Worm (Caenorhabditis elegans) whole organism, L3 larva: Measurements from ENCODE around the gene D1086.1.

ENCODE experiments used
- R02D3.7 ChIP-seq: fragments of 150-350 bp; optimal IDR thresholded peaks from 2 replicates; lab custom pipeline; 2014; ENCODE audit warnings: missing biosample characterization, missing genetic modification characterization
- ZK546.5 ChIP-seq: sonication (generic microtip); optimal IDR thresholded peaks from 2 replicates; lab custom pipeline; 2017; ENCODE audit warnings: missing biosample characterization, missing genetic modification characterization
- ama-1 ChIP-seq: fragments of 150-350 bp; optimal IDR thresholded peaks from 2 replicates; lab custom pipeline; 2018
- ceh-82 ChIP-seq: fragments of 150-350 bp; optimal IDR thresholded peaks from 2 replicates; lab custom pipeline; 2014; ENCODE audit warnings: missing biosample characterization, missing genetic modification characterization
- ceh-9 ChIP-seq: sonication (generic microtip); optimal IDR thresholded peaks from 2 replicates; lab custom pipeline; 2018; ENCODE audit warnings: missing biosample characterization, missing genetic modification characterization
- daf-12 ChIP-seq: fragments of 150-350 bp; optimal IDR thresholded peaks from 2 replicates; lab custom pipeline; 2014; ENCODE audit warnings: missing biosample characterization, missing genetic modification reagents, missing genetic modification characterization
- egl-5 ChIP-seq: fragments of 150-350 bp; optimal IDR thresholded peaks from 2 replicates; lab custom pipeline; 2017; ENCODE audit warnings: missing biosample characterization, missing genetic modification reagents, missing genetic modification characterization, inconsistent platforms
- elt-2 ChIP-seq: sonication (generic microtip); optimal IDR thresholded peaks from 2 replicates; lab custom pipeline; 2016; ENCODE audit warnings: missing genetic modification reagents, mild to moderate bottlenecking, missing genetic modification characterization, missing compliant biosample characterization
- elt-3 ChIP-seq, 3 experiments: fragments of 150-350 bp in 1 of 3; sonication (generic microtip) in 2 of 3; optimal IDR thresholded peaks; 2 replicates in 2 of 3; 4 replicates in 1 of 3; lab custom pipeline; 2014 to 2017; ENCODE audit warnings: missing biosample characterization in 3 of 3, missing genetic modification characterization in 3 of 3
- eor-1 ChIP-seq, 2 experiments: fragments of 150-350 bp; optimal IDR thresholded peaks; 2 replicates each; lab custom pipeline; 2014 to 2018; ENCODE audit warnings: missing biosample characterization in 2 of 2, missing genetic modification characterization in 2 of 2
- fkh-10 ChIP-seq: sonication (generic microtip); optimal IDR thresholded peaks from 2 replicates; lab custom pipeline; 2017; ENCODE audit warnings: missing biosample characterization, missing genetic modification reagents, missing genetic modification characterization
- fkh-2 ChIP-seq: fragments of 150-350 bp; optimal IDR thresholded peaks from 2 replicates; lab custom pipeline; 2014; ENCODE audit warnings: missing biosample characterization, missing genetic modification reagents, missing genetic modification characterization
- lin-15B ChIP-seq: fragments of 150-350 bp; optimal IDR thresholded peaks from 2 replicates; lab custom pipeline; 2014; ENCODE audit warnings: missing biosample characterization, missing genetic modification characterization
- lin-39 ChIP-seq: fragments of 150-350 bp; optimal IDR thresholded peaks from 2 replicates; lab custom pipeline; 2018; ENCODE audit warnings: missing biosample characterization, missing genetic modification reagents, missing genetic modification characterization
- lsy-12 ChIP-seq: sonication (generic microtip); optimal IDR thresholded peaks from 2 replicates; lab custom pipeline; 2016; ENCODE audit warnings: mild to moderate bottlenecking, missing genetic modification characterization, missing compliant biosample characterization
- mdl-1 ChIP-seq: fragments of 150-350 bp; optimal IDR thresholded peaks from 2 replicates; lab custom pipeline; 2014; ENCODE audit warnings: missing biosample characterization, missing genetic modification characterization
- mml-1 ChIP-seq: fragments of 150-350 bp; sonication (generic microtip); optimal IDR thresholded peaks from 3 replicates; lab custom pipeline; 2014; ENCODE audit warnings: missing biosample characterization, missing genetic modification characterization
- nfya-1 ChIP-seq: sonication (generic microtip); optimal IDR thresholded peaks from 2 replicates; lab custom pipeline; 2017; ENCODE audit warnings: missing genetic modification characterization, mild to moderate bottlenecking, missing compliant biosample characterization, antibody characterized with exemption, moderate library complexity; ENCODE audit not compliant: insufficient read depth
- nhr-11 ChIP-seq: fragments of 150-350 bp; optimal IDR thresholded peaks from 2 replicates; lab custom pipeline; 2014; ENCODE audit warnings: missing biosample characterization, missing genetic modification characterization
- nhr-12 ChIP-seq: fragments of 150-350 bp; optimal IDR thresholded peaks from 2 replicates; lab custom pipeline; 2014; ENCODE audit warnings: missing biosample characterization, missing genetic modification characterization
- nhr-237 ChIP-seq: fragments of 150-350 bp; optimal IDR thresholded peaks from 2 replicates; lab custom pipeline; 2014; ENCODE audit warnings: missing biosample characterization, missing genetic modification characterization
- nhr-25 ChIP-seq: sonication (generic microtip); optimal IDR thresholded peaks from 2 replicates; lab custom pipeline; 2017; ENCODE audit warnings: missing biosample characterization, missing genetic modification characterization
- nhr-28 ChIP-seq: fragments of 150-350 bp; optimal IDR thresholded peaks from 2 replicates; lab custom pipeline; 2014; ENCODE audit warnings: missing biosample characterization, missing genetic modification characterization
- nhr-43 ChIP-seq: sonication (generic microtip); optimal IDR thresholded peaks from 2 replicates; lab custom pipeline; 2016; ENCODE audit warnings: mild to moderate bottlenecking, missing genetic modification characterization, missing compliant biosample characterization; ENCODE audit not compliant: poor library complexity, severe bottlenecking
- nhr-67 ChIP-seq: fragments of 150-350 bp; optimal IDR thresholded peaks from 2 replicates; lab custom pipeline; 2014; ENCODE audit warnings: missing biosample characterization, missing genetic modification characterization
- nhr-76 ChIP-seq: fragments of 150-350 bp; sonication (generic microtip); optimal IDR thresholded peaks from 5 replicates; lab custom pipeline; 2014; ENCODE audit warnings: missing biosample characterization, missing genetic modification characterization
- pha-4 ChIP-seq: fragments of 150-350 bp; optimal IDR thresholded peaks from 2 replicates; lab custom pipeline; 2014; ENCODE audit warnings: missing biosample characterization, missing genetic modification reagents, missing genetic modification characterization
- pqm-1 ChIP-seq: fragments of 150-350 bp; optimal IDR thresholded peaks from 2 replicates; lab custom pipeline; 2017; ENCODE audit warnings: missing biosample characterization, missing genetic modification characterization, inconsistent platforms
- snpc-4 ChIP-seq: fragments of 150-350 bp; optimal IDR thresholded peaks from 2 replicates; lab custom pipeline; 2014; ENCODE audit warnings: missing biosample characterization, missing genetic modification characterization
- tbx-2 ChIP-seq: sonication (generic microtip); optimal IDR thresholded peaks from 2 replicates; lab custom pipeline; 2016; ENCODE audit warnings: mild to moderate bottlenecking, missing genetic modification characterization, missing compliant biosample characterization
- unc-39 ChIP-seq: sonication (generic microtip); optimal IDR thresholded peaks from 4 replicates; lab custom pipeline; 2017; ENCODE audit warnings: missing biosample characterization, missing genetic modification characterization
- unc-62 ChIP-seq: fragments of 150-350 bp; sonication (generic microtip); optimal IDR thresholded peaks from 4 replicates; lab custom pipeline; 2014; ENCODE audit warnings: missing biosample characterization, missing genetic modification reagents, missing genetic modification characterization
- ztf-11 ChIP-seq: fragments of 150-350 bp; optimal IDR thresholded peaks from 2 replicates; lab custom pipeline; 2014; ENCODE audit warnings: missing biosample characterization, missing genetic modification characterization
- ztf-4 ChIP-seq: fragments of 150-350 bp; optimal IDR thresholded peaks from 2 replicates; lab custom pipeline; 2014; ENCODE audit warnings: missing biosample characterization, missing genetic modification characterization

Gene D1086.1

ce11 chrV:14083970-14084369, 14.7 kb upstream of the D1086.1 start, which contains the start of gene D1086.7:
TSS of gene D1086.7 (plus strand) at chrV:14084270.
- TF ChIP-seq fkh-2 (tag; lab: Kevin White, UChicago), result no peak
- TF ChIP-seq elt-3 (tag; optimal IDR thresholded peaks at IDR 0.05; lab: Kevin White, UChicago), result no peak
- no peak for TF ChIP-seq nhr-12 (tag; lab: Kevin White, UChicago)
- no peak for TF ChIP-seq nhr-28 (tag; lab: Kevin White, UChicago)
- no peak for TF ChIP-seq fkh-10 (GFP tag; lab: Kevin White, UChicago)
- no peak for TF ChIP-seq mml-1 (tag; lab: Kevin White, UChicago)
- no peak for TF ChIP-seq unc-39 (tag; lab: Kevin White, UChicago)
- TF ChIP-seq ztf-11, result no peak
- no peak for TF ChIP-seq nhr-11
- TF ChIP-seq eor-1 (tag; optimal IDR thresholded peaks at IDR 0.05; lab: Kevin White, UChicago), result no peak
- TF ChIP-seq nhr-237, result no peak
- TF ChIP-seq ceh-9, result no peak
- TF ChIP-seq ZK546.5, result no peak

ce11 chrV:14085589-14085988, 13.1 kb upstream of the D1086.1 start, which contains the start of gene D1086.18:
TSS of gene D1086.18 (plus strand) at chrV:14085889.
- TF ChIP-seq fkh-2 (tag; lab: Kevin White, UChicago) (no peak), nhr-28 (tag; lab: Kevin White, UChicago) (no peak), nhr-76 (no peak), nhr-67 (tag; lab: Kevin White, UChicago) (no peak), tbx-2 (tag; lab: Kevin White, UChicago) (no peak), fkh-10 (GFP tag; lab: Kevin White, UChicago) (no peak), daf-12 (no peak), ama-1 (no peak), ceh-82 (no peak), nhr-11 (no peak), egl-5 (tag; lab: Kevin White, UChicago) (no peak)

DNA sequence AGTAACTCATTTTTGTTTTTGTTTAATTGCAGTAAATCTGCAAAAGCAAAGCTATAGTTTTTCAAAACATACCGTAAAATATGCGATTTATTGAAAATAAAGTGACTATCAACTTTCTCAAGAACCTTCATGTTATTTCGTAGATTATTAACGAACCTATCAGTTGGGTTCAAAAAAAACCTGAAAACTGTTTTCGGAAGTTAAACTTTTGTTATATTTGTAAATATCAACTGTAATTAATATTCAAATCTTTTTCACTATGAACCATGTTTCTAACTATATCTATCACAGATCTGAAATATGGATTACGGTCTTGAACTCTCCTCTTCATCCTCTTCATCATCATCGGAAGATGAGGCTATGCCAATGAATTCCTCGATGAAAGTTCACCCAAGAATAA, 10.6 kb upstream of the D1086.1 start, which contains the start of gene D1086.19:
Gene D1086.19, plus strand, starts transcription at position 301 of the 400 bp plus-strand sequence.
- no peak for TF ChIP-seq fkh-2 (tag; lab: Kevin White, UChicago)
- TF ChIP-seq ztf-11, result no peak
- TF ChIP-seq nhr-67 (tag; lab: Kevin White, UChicago), result no peak
- no peak for TF ChIP-seq fkh-10 (GFP tag; lab: Kevin White, UChicago)
- TF ChIP-seq lsy-12 (tag; lab: Kevin White, UChicago), result no peak
- no peak for TF ChIP-seq elt-2 (tag; lab: Kevin White, UChicago)
- TF ChIP-seq ceh-82, result no peak
- no peak for TF ChIP-seq unc-39 (tag; lab: Kevin White, UChicago)
- TF ChIP-seq nhr-12 (tag; lab: Kevin White, UChicago), result no peak
- no peak for TF ChIP-seq pha-4 (tag; lab: Kevin White, UChicago)
- no peak for TF ChIP-seq unc-62 (GFP tag; lab: Kevin White, UChicago)

DNA sequence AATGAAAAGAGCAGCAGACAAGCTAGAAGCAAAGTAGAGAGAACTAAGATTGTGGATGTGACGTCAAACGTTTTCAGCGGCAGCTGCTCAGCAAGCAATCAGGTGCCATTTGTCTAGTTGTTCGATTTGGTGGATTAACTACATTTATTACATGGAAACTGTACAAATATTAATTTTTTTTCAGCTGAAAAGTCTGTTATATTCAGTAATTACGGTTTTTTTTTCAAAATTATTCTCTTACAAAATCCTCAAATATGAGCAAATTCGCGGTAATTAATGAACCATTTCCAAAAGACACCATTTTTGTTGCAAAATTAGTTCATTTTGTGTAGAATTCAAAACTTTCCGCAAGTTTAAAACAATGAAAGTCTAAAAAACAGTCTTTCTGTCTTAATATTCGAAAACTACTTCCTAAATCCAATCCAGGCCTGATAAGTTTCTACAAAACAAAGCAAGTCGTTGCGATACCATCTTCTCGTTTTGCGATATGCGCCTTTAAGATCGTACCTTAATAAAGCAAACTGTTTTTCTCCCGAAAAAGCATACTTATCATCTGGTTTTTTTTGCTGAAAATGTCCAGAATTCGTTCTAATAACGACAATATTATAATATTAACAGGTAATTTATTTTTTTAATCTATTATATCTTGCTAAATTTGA, 8.2 kb upstream of the D1086.1 start, which contains the start of the genes D1086.5 and him-5:
Gene D1086.5, minus strand, starts transcription at position 51 of the 659 bp plus-strand sequence.
Gene him-5, plus strand, starts transcription at position 118 of the 659 bp plus-strand sequence.
- TF ChIP-seq lin-15B (tag; lab: Kevin White, UChicago) (no peak), ztf-4 (no peak), unc-62 (GFP tag; lab: Kevin White, UChicago) (no peak), egl-5 (tag; lab: Kevin White, UChicago) (no peak), nhr-12 (tag; lab: Kevin White, UChicago) (no peak), pqm-1 (tag; lab: Kevin White, UChicago) (no peak)

DNA sequence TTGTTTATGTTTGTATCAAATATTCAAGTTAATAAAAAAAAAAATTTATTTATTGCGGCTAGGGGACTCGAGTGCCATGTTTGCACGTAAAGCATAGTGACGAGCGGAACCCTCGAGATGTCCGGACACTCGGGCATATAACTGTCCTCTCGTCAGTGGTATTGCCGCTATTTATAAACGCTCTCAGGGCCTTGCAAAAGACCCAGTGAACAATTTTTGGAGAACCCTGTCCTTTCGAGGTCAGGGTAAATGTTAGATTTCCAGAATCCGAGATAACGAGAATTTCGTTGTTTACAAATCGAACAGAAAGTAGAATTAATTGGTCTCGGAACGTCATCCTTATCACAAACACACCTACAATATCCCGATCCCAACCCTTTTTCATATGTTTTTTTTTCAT, 6.3 kb upstream of the D1086.1 start, which contains the start of gene D1086.3:
Gene D1086.3, plus strand, starts transcription at position 390 of the 400 bp plus-strand sequence.
- TF ChIP-seq nfya-1, result peak; percentile 29
- no peak for TF ChIP-seq tbx-2 (tag; lab: Kevin White, UChicago)
- peak; percentile 59 for TF ChIP-seq nhr-43
- TF ChIP-seq snpc-4 (tag; lab: Kevin White, UChicago), result peak; percentile 97
- TF ChIP-seq elt-2 (tag; lab: Kevin White, UChicago), result peak; percentile 12
- TF ChIP-seq fkh-10 (GFP tag; lab: Kevin White, UChicago), result no peak
- TF ChIP-seq nhr-67 (tag; lab: Kevin White, UChicago), result no peak
- TF ChIP-seq lin-39 (tag; lab: Kevin White, UChicago), result no peak
- TF ChIP-seq lin-15B (tag; lab: Kevin White, UChicago), result peak; percentile 8
- peak; percentile 67 for TF ChIP-seq pqm-1 (tag; lab: Kevin White, UChicago)
- no peak for TF ChIP-seq mdl-1 (tag; lab: Kevin White, UChicago)
- peak; percentile 90 for TF ChIP-seq ama-1
- TF ChIP-seq R02D3.7 (tag; lab: Kevin White, UChicago), result peak; percentile 20
- TF ChIP-seq nhr-25 (tag; lab: Kevin White, UChicago), result peak; percentile 54
